Worm (Caenorhabditis elegans): ENCODE results near the gene rhgf-1.
A peak's percentile ranks its signal among the peaks of the same experiment; 100 is the strongest.

rhgf-1 gene

ce11 chrX:10667424-10668291 lies 44.0 kb downstream of the rhgf-1 start (continued):
- TF ChIP-seq akir-1 (GFP tag; optimal IDR thresholded peaks at IDR 0.05) (no peak), ccch-3 (GFP tag; optimal IDR thresholded peaks at IDR 0.05) (no peak), hlh-12 (tag; optimal IDR thresholded peaks at IDR 0.05) (no peak), B0261.1 (tag; optimal IDR thresholded peaks at IDR 0.05) (peak; percentile 71), ztf-22 (GFP tag; optimal IDR thresholded peaks at IDR 0.05) (no peak), aptf-2 (GFP tag; conservative IDR thresholded peaks at IDR 0.05) (no peak), tbx-9 (tag; optimal IDR thresholded peaks at IDR 0.05; ENCODE audit: borderline replicate concordance) (no peak), nhr-179 (tag; optimal IDR thresholded peaks at IDR 0.05) (peak; percentile 27), lsl-1 (GFP tag; optimal IDR thresholded peaks at IDR 0.05) (no peak), rec-8 (tag; optimal IDR thresholded peaks at IDR 0.05) (no peak), nhr-80 (tag; optimal IDR thresholded peaks at IDR 0.05) (no peak), lin-54 (GFP tag; optimal IDR thresholded peaks at IDR 0.05) (peak; percentile 19), B0019.2 (GFP tag; conservative IDR thresholded peaks at IDR 0.05) (no peak), pbrm-1 (GFP tag; IDR thresholded peaks at IDR 0.05) (peak; percentile 86), F52B5.7 (tag; optimal IDR thresholded peaks at IDR 0.05) (no peak), Y53F4B.3 (GFP tag; IDR thresholded peaks at IDR 0.05) (no peak), madf-8 (GFP tag; conservative IDR thresholded peaks at IDR 0.05) (no peak), madf-6 (GFP tag; IDR thresholded peaks at IDR 0.05) (peak; percentile 22; the same call in 1 of the 2 replicates), bed-2 (GFP tag; IDR thresholded peaks at IDR 0.05) (no peak), Y67H2A.10 (GFP tag; conservative IDR thresholded peaks at IDR 0.05) (no peak), Y56A3A.18 (GFP tag; IDR thresholded peaks at IDR 0.05) (no peak), dox-1 (GFP tag; IDR thresholded peaks at IDR 0.05) (no peak), T26A5.8 (tag; optimal IDR thresholded peaks at IDR 0.05) (no peak), mcd-1 (GFP tag; IDR thresholded peaks at IDR 0.05) (no peak), chd-7 (tag; optimal IDR thresholded peaks at IDR 0.05) (no peak), K11D2.4 (GFP tag; IDR thresholded peaks at IDR 0.05) (no peak), egl-44 (GFP tag; IDR thresholded peaks at IDR 0.05) (0 out of 2 replicates have a peak, but pooled peaks have one; percentile 27), madf-3 (GFP tag; IDR thresholded peaks at IDR 0.05) (no peak), ets-4 (GFP tag; optimal IDR thresholded peaks at IDR 0.05) (no peak), hmg-1.2 (GFP tag; IDR thresholded peaks at IDR 0.05) (peak; percentile 59), snpc-4 (GFP tag; optimal IDR thresholded peaks at IDR 0.05) (peak; percentile 44), snpc-4 (tag; optimal IDR thresholded peaks at IDR 0.05) (peak in 2 of 4 experiments; percentile 51 to 56), ama-1 (optimal IDR thresholded peaks at IDR 0.05) (no peak), ama-1 (GFP tag; optimal IDR thresholded peaks at IDR 0.05) (peak; percentile 29 to 77), mxl-1 (tag; optimal IDR thresholded peaks at IDR 0.05) (peak; percentile 34), ztf-3 (GFP tag; optimal IDR thresholded peaks at IDR 0.05) (no peak), ztf-28 (GFP tag; IDR thresholded peaks at IDR 0.05) (no peak), rcor-1 (GFP tag; IDR thresholded peaks at IDR 0.05) (peak; percentile 48; the same call in 1 of the 2 replicates), nfya-2 (GFP tag; IDR thresholded peaks at IDR 0.05) (no peak), attf-5 (GFP tag; optimal IDR thresholded peaks at IDR 0.05) (no peak), F49E8.2 (tag; optimal IDR thresholded peaks at IDR 0.05; ENCODE audit: insufficient read depth) (no peak), aptf-3 (GFP tag; IDR thresholded peaks at IDR 0.05) (no peak), unc-130 (GFP tag; optimal IDR thresholded peaks at IDR 0.05) (peak; percentile 17), Y53G8AR.9 (GFP tag; conservative IDR thresholded peaks at IDR 0.05) (no peak), ceh-79 (tag; optimal IDR thresholded peaks at IDR 0.05) (no peak), lin-35 (GFP tag; optimal IDR thresholded peaks at IDR 0.05) (peak in 1 of 3 experiments; percentile 5), B0336.3 (GFP tag; IDR thresholded peaks at IDR 0.05) (no peak), mes-4 (tag; optimal IDR thresholded peaks at IDR 0.05) (peak; percentile 50)
